Fruit fly (Drosophila melanogaster): Measurements from ENCODE around the gene goe.

DNA sequence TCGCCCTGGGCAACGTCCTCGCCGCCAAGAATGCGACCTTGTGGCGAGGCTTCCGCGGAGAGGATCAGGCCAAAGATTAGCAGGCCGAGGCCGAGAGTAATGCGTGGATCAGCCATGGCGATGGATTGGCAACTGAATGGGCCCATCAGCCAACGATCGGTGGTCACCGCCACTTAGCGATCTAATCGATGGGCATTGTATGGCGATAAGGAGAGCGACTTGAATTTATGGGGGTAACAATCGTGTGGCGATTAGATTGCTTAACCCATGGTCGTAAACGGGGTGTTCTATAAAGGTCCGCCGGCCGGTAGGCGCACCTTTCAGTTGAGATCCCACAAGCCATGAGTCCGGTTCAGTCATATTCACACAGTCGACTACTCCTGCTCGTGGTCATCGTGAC is 48.0 kb downstream of the goe start, which contains the start of the genes CG9673 and CG4653:
- TF ChIP-seq ttk (optimal IDR thresholded peaks at IDR 0.05) (no peak), Sin3A (optimal IDR thresholded peaks at IDR 0.05) (no peak), insv (optimal IDR thresholded peaks at IDR 0.05) (no peak), h (optimal IDR thresholded peaks at IDR 0.05) (no peak), Myc (optimal IDR thresholded peaks at IDR 0.05) (no peak)
